Worm (Caenorhabditis elegans) whole organism, late embryonic: ENCODE measurements around the gene C03B1.14.

Source experiments
- C08G9.2 ChIP-seq: sonication (generic microtip); optimal IDR thresholded peaks from 2 replicates; lab custom pipeline; 2016; ENCODE audit warnings: mild to moderate bottlenecking, missing genetic modification characterization, moderate library complexity, missing compliant biosample characterization
- C38D4.7 ChIP-seq: fragments of 200-800 bp; sonication (Bioruptor generic); optimal IDR thresholded peaks from 2 replicates; lab custom pipeline; 2018; ENCODE audit warnings: mild to moderate bottlenecking, missing genetic modification characterization, moderate library complexity, missing compliant biosample characterization
- F13H6.1 ChIP-seq: sonication (generic microtip); optimal IDR thresholded peaks from 2 replicates; lab custom pipeline; 2016; ENCODE audit warnings: missing genetic modification characterization, missing compliant biosample characterization
- K02D7.2 ChIP-seq: sonication (generic microtip); optimal IDR thresholded peaks from 2 replicates; lab custom pipeline; 2017; ENCODE audit warnings: mild to moderate bottlenecking, missing genetic modification characterization, missing compliant biosample characterization
- ama-1 ChIP-seq: fragments of 150-350 bp; optimal IDR thresholded peaks from 2 replicates; lab custom pipeline; 2014
- ceh-18 ChIP-seq: sonication (generic microtip); optimal IDR thresholded peaks from 2 replicates; lab custom pipeline; 2016; ENCODE audit warnings: missing genetic modification characterization, missing compliant biosample characterization
- ceh-19 ChIP-seq: fragments of 200-800 bp; sonication (Bioruptor generic); optimal IDR thresholded peaks from 2 replicates; lab custom pipeline; 2018; ENCODE audit warnings: mild to moderate bottlenecking, missing genetic modification characterization, missing compliant biosample characterization
- ceh-2 ChIP-seq: sonication (generic microtip); optimal IDR thresholded peaks from 2 replicates; lab custom pipeline; 2016; ENCODE audit warnings: missing genotype, missing genetic modification characterization, missing compliant biosample characterization
- ceh-22 ChIP-seq: sonication (generic microtip); optimal IDR thresholded peaks from 2 replicates; lab custom pipeline; 2017; ENCODE audit warnings: missing biosample characterization, missing genetic modification characterization
- ceh-24 ChIP-seq: sonication (generic microtip); optimal IDR thresholded peaks from 2 replicates; lab custom pipeline; 2016; ENCODE audit warnings: mild to moderate bottlenecking, missing genetic modification characterization, missing compliant biosample characterization
- ceh-30 ChIP-seq: fragments of 150-350 bp; optimal IDR thresholded peaks from 2 replicates; lab custom pipeline; 2014; ENCODE audit warnings: missing biosample characterization, missing genetic modification characterization
- ceh-34 ChIP-seq: sonication (generic microtip); optimal IDR thresholded peaks from 2 replicates; lab custom pipeline; 2016; ENCODE audit warnings: mild to moderate bottlenecking, missing genetic modification characterization, missing compliant biosample characterization
- ceh-48 ChIP-seq: sonication (generic microtip); optimal IDR thresholded peaks from 2 replicates; lab custom pipeline; 2016; ENCODE audit warnings: missing genetic modification characterization, inconsistent platforms, missing compliant biosample characterization
- che-1 ChIP-seq: sonication (generic microtip); optimal IDR thresholded peaks from 2 replicates; lab custom pipeline; 2016; ENCODE audit warnings: mild to moderate bottlenecking, missing genetic modification characterization, missing compliant biosample characterization
- dmd-4 ChIP-seq: sonication (generic microtip); optimal IDR thresholded peaks from 2 replicates; lab custom pipeline; 2016; ENCODE audit warnings: borderline replicate concordance, missing genetic modification characterization, missing compliant biosample characterization
- dve-1 ChIP-seq: sonication (generic microtip); optimal IDR thresholded peaks from 2 replicates; lab custom pipeline; 2017; ENCODE audit warnings: antibody characterized with exemption, mild to moderate bottlenecking, missing genetic modification characterization, missing compliant biosample characterization
- elt-2 ChIP-seq: sonication (generic microtip); optimal IDR thresholded peaks from 2 replicates; lab custom pipeline; 2016; ENCODE audit warnings: missing genetic modification reagents, missing genetic modification characterization, missing compliant biosample characterization
- elt-4 ChIP-seq: sonication (generic microtip); optimal IDR thresholded peaks from 2 replicates; lab custom pipeline; 2016; ENCODE audit warnings: missing genetic modification characterization, missing compliant biosample characterization
- ets-4 ChIP-seq: sonication (generic microtip); optimal IDR thresholded peaks from 2 replicates; lab custom pipeline; 2016; ENCODE audit warnings: missing genetic modification characterization, missing compliant biosample characterization
- fax-1 ChIP-seq: sonication (generic microtip); optimal IDR thresholded peaks from 2 replicates; lab custom pipeline; 2016; ENCODE audit warnings: missing genotype, missing genetic modification characterization, missing compliant biosample characterization
- fkh-6 ChIP-seq: sonication (generic microtip); optimal IDR thresholded peaks from 2 replicates; lab custom pipeline; 2016; ENCODE audit warnings: missing genetic modification characterization, missing compliant biosample characterization
- hlh-13 ChIP-seq: fragments of 200-800 bp; sonication (Bioruptor generic); optimal IDR thresholded peaks from 2 replicates; lab custom pipeline; 2018; ENCODE audit warnings: mild to moderate bottlenecking, missing genetic modification characterization, missing compliant biosample characterization
- hlh-15 ChIP-seq: sonication (generic microtip); optimal IDR thresholded peaks from 2 replicates; lab custom pipeline; 2016; ENCODE audit warnings: missing genetic modification characterization, missing compliant biosample characterization
- hlh-8 ChIP-seq: sonication (generic microtip); optimal IDR thresholded peaks from 2 replicates; lab custom pipeline; 2016; ENCODE audit warnings: missing genotype, missing genetic modification characterization, missing compliant biosample characterization
- lim-6 ChIP-seq: sonication (generic microtip); optimal IDR thresholded peaks from 2 replicates; lab custom pipeline; 2016; ENCODE audit warnings: missing genetic modification characterization, missing compliant biosample characterization
- lin-11 ChIP-seq: fragments of 200-800 bp; sonication (Bioruptor generic); optimal IDR thresholded peaks from 2 replicates; lab custom pipeline; 2018; ENCODE audit warnings: mild to moderate bottlenecking, missing genetic modification characterization, missing compliant biosample characterization
- nfya-1 ChIP-seq: sonication (generic microtip); optimal IDR thresholded peaks from 2 replicates; lab custom pipeline; 2017; ENCODE audit warnings: missing genetic modification characterization, mild to moderate bottlenecking, missing compliant biosample characterization, antibody characterized with exemption, moderate library complexity
- nhr-11 ChIP-seq: fragments of 150-350 bp; optimal IDR thresholded peaks from 2 replicates; lab custom pipeline; 2014; ENCODE audit warnings: missing biosample characterization, missing genetic modification characterization
- pax-1 ChIP-seq: fragments of 150-350 bp; optimal IDR thresholded peaks from 2 replicates; lab custom pipeline; 2014; ENCODE audit warnings: missing biosample characterization, missing genetic modification characterization
- pqm-1 ChIP-seq: sonication (generic microtip); optimal IDR thresholded peaks from 2 replicates; lab custom pipeline; 2016; ENCODE audit warnings: missing genetic modification characterization, missing compliant biosample characterization
- ref-2 ChIP-seq: sonication (generic microtip); optimal IDR thresholded peaks from 2 replicates; lab custom pipeline; 2016; ENCODE audit warnings: missing genetic modification characterization, missing compliant biosample characterization
- rnt-1 ChIP-seq: sonication (generic microtip); optimal IDR thresholded peaks from 2 replicates; lab custom pipeline; 2016; ENCODE audit warnings: missing genetic modification characterization, missing compliant biosample characterization
- sox-4 ChIP-seq: sonication (generic microtip); optimal IDR thresholded peaks from 2 replicates; lab custom pipeline; 2017; ENCODE audit warnings: mild to moderate bottlenecking, missing genetic modification characterization, inconsistent platforms, missing compliant biosample characterization
- tbx-7 ChIP-seq: sonication (generic microtip); optimal IDR thresholded peaks from 2 replicates; lab custom pipeline; 2016; ENCODE audit warnings: missing genotype, missing genetic modification characterization, missing compliant biosample characterization
- unc-3 ChIP-seq, 2 experiments: fragments of 200-800 bp in 1 of 2; sonication (Bioruptor generic) in 1 of 2; sonication (generic microtip) in 1 of 2; conservative IDR thresholded peaks in 1 of 2; optimal IDR thresholded peaks in 1 of 2; 2 replicates each; pipeline versions ENCODE4 v1.3.6 to Lab custom; 2016 to 2022; ENCODE audit warnings: missing compliant biosample characterization in 2 of 2, missing genetic modification characterization in 2 of 2, missing genetic modification reagents in 1 of 2
- unc-55 ChIP-seq: sonication (generic microtip); optimal IDR thresholded peaks from 2 replicates; lab custom pipeline; 2017; ENCODE audit warnings: missing biosample characterization, missing genetic modification reagents, missing genetic modification characterization
- unc-86 ChIP-seq: sonication (generic microtip); optimal IDR thresholded peaks from 2 replicates; lab custom pipeline; 2016; ENCODE audit warnings: missing genetic modification characterization, missing compliant biosample characterization
- ztf-16 ChIP-seq: sonication (generic microtip); optimal IDR thresholded peaks from 2 replicates; lab custom pipeline; 2017; ENCODE audit warnings: missing genetic modification characterization, missing compliant biosample characterization

C03B1.14 gene

DNA sequence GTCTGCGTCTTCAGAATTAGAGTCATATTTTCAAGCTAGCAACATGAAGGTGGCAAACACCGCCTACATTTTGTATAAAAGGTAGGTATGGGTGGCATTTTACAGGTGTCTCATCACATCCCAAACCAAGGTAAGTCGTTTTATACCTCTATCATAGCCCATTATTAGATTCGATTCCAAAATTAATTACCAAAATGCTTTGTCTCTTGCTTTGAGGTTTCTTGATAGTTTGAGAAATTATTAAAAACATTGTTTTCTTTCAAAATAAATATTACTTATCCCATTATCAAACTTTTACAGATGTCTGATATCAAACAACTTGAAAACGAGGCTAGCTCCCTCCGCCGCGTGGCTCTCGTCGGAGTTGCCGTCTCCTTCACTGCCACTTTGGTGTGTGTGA lies 34.5 kb downstream of the C03B1.14 start, which contains the start of gene col-168:
Gene col-168, plus strand, starts transcription at position 301 of the 400 bp plus-strand sequence.
- TF ChIP-seq ceh-18 (tag; lab: Kevin White, UChicago) (no peak), C38D4.7 (GFP tag; lab: Kevin White, UChicago) (no peak), C08G9.2 (tag; lab: Kevin White, UChicago) (no peak), unc-55 (GFP tag; lab: Kevin White, UChicago) (no peak), pax-1 (tag; lab: Kevin White, UChicago) (no peak), fax-1 (tag; lab: Kevin White, UChicago) (no peak), hlh-15 (tag; lab: Kevin White, UChicago) (no peak), elt-2 (no peak)
- TF ChIP-seq, all 69 proteins: peak for 0

DNA sequence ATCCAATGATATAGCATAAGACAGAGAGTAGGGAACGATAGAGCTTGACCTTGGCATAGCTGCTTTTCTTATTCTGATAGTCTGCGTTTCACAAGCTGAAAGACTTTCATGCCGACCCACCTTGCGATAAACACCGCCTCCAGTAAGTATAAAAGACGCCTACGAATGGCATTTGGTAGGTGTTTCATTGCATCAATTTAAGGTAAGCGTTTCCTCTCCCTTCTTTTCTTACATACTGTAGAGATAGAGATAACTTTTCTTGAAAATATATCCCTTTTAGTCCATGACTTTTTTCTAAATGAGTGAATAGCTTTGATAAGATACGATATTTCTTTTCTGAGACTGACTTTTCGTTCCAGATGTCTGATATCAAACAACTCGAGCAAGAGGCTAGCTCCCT lies 37.4 kb downstream of the C03B1.14 start, which contains the start of gene col-167:
Gene col-167, plus strand, starts transcription at position 360 of the 400 bp plus-strand sequence.
- no peak for TF ChIP-seq elt-4

DNA sequence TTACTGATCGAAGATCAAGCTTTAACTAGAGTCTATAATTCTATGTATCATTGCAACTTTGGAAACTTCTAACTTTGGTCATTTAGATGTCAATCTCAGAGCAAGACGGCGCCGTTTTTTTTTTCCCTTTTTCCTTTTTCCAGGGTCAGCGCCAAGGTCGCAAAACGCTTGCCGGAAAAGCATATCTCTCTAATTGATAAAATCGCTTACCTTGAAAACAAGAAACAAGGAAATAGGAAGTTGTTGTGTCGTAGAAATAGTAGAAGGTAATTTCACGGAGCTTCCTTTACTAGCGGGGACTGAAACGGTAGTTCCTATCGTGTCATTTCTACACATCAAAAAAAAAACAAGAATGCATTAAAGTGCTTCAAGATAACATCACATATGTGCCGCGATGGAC lies 39.2 kb downstream of the C03B1.14 start:
- TF ChIP-seq C08G9.2 (tag; lab: Kevin White, UChicago), result no peak
- no peak for TF ChIP-seq ceh-2 (tag; lab: Kevin White, UChicago)
- TF ChIP-seq rnt-1, result no peak
- no peak for TF ChIP-seq ref-2
- TF ChIP-seq nhr-11, result no peak
- no peak for TF ChIP-seq dve-1 (tag; lab: Kevin White, UChicago)
- no peak for TF ChIP-seq pax-1 (tag; lab: Kevin White, UChicago)
- TF ChIP-seq nfya-1 (tag; lab: Kevin White, UChicago), result no peak
- no peak for TF ChIP-seq ceh-19 (GFP tag; lab: Kevin White, UChicago)
- TF ChIP-seq pqm-1 (tag; lab: Kevin White, UChicago), result no peak
- TF ChIP-seq lin-11 (tag; lab: Kevin White, UChicago), result no peak
- TF ChIP-seq hlh-13 (GFP tag; lab: Kevin White, UChicago), result no peak
- no peak for TF ChIP-seq ama-1 (lab: Kevin White, UChicago)
- no peak for TF ChIP-seq ceh-48 (tag; lab: Kevin White, UChicago)
- no peak for TF ChIP-seq unc-86 (tag; lab: Kevin White, UChicago)
- no peak for TF ChIP-seq lim-6 (tag; lab: Kevin White, UChicago)
- TF ChIP-seq unc-55 (GFP tag; lab: Kevin White, UChicago), result no peak
- no peak for TF ChIP-seq ceh-30
- no peak for TF ChIP-seq ceh-34 (tag; lab: Kevin White, UChicago)
- TF ChIP-seq hlh-15 (tag; lab: Kevin White, UChicago), result no peak

DNA sequence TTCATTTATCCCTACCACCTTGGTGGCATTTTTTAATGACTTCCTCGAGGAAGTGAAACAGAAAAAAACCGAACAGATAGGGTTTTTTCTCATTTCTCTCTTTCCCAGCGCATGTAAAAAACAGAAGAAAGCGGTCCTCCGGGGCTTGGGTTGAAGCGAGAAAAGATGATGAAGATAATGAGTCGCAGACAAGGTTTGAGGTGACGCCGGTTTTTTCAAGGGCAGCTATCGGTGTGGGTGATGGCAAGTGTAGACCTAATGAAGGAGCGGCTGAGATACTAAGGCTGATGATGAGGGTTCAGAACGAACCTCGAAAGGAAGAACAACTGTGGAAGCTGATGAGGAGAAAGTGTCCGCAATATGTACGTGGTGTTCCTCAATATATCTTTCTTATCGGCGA lies 39.7 kb downstream of the C03B1.14 start:
- TF ChIP-seq che-1 (tag; lab: Kevin White, UChicago), result no peak
- no peak for TF ChIP-seq F13H6.1 (tag; lab: Kevin White, UChicago)
- no peak for TF ChIP-seq lim-6 (tag; lab: Kevin White, UChicago)
- no peak for TF ChIP-seq hlh-8 (tag; lab: Kevin White, UChicago)
- TF ChIP-seq fkh-6, result no peak
- no peak for TF ChIP-seq ets-4
- TF ChIP-seq ztf-16 (tag; lab: Kevin White, UChicago), result no peak
- no peak for TF ChIP-seq tbx-7
- no peak for TF ChIP-seq sox-4 (tag; lab: Kevin White, UChicago)
- TF ChIP-seq dve-1 (tag; lab: Kevin White, UChicago), result no peak
- no peak for TF ChIP-seq K02D7.2 (tag; lab: Kevin White, UChicago)
- no peak for TF ChIP-seq dmd-4 (tag; lab: Kevin White, UChicago)
- TF ChIP-seq ceh-24 (tag; lab: Kevin White, UChicago), result no peak
- TF ChIP-seq pqm-1 (tag; lab: Kevin White, UChicago), result no peak
- no peak for TF ChIP-seq unc-3 (GFP tag; conservative IDR thresholded peaks at IDR 0.05; lab: Robert Waterston, UW)
- no peak for TF ChIP-seq unc-3 (tag; optimal IDR thresholded peaks at IDR 0.05; lab: Kevin White, UChicago)
- no peak for TF ChIP-seq ceh-22 (tag; lab: Kevin White, UChicago)
